Fruit fly (Drosophila melanogaster) whole organism: ENCODE data around the gene Npl4.

ENCODE experiments used
- CG8478 ChIP-seq: fragments of >200 bp; optimal IDR thresholded peaks from 2 replicates; lab custom pipeline; 2018; ENCODE audit warnings: inconsistent platforms
- Dll ChIP-seq: fragments of >200 bp; optimal IDR thresholded peaks from 2 replicates; lab custom pipeline; 2017
- EcR ChIP-seq, 2 experiments: fragments of >200 bp; optimal IDR thresholded peaks; 2 replicates each; lab custom pipeline; 2017; ENCODE audit warnings: missing biosample characterization in 2 of 2, missing genetic modification characterization in 2 of 2, missing genetic modification reagents in 2 of 2
- pan ChIP-seq: fragments of >200 bp; optimal IDR thresholded peaks from 2 replicates; lab custom pipeline; 2017
- psq ChIP-seq: fragments of >200 bp; optimal IDR thresholded peaks from 2 replicates; lab custom pipeline; 2017
- usp ChIP-seq: fragments of >200 bp; optimal IDR thresholded peaks from 2 replicates; lab custom pipeline; 2017; ENCODE audit warnings: missing biosample characterization, missing genetic modification characterization, mixed read lengths

Gene Npl4

DNA sequence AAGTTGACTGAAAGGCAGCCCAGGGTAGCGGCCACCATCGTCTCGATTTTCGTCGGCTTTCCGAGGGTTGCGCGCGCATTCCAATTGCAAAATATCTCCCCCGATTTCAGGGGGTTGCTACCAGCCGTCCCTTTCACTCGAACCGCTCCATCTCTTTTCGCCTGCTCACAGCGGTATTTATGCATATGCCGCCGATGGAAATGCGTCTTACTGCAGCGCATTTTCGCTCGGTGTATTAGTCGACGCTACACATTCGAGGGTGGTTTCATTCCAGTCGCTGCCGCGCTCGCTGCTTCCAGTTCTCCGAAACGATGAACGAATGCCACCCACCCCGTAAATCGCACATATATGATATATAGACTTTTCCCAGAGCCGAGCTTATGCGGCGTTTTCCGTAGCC, 35.3 kb downstream of the Npl4 start:
- TF ChIP-seq Dll (lab: Kevin White, UChicago) (no peak), CG8478 (lab: Kevin White, UChicago) (no peak), usp (GFP tag; lab: Kevin White, UChicago) (no peak), EcR (GFP tag; optimal IDR thresholded peaks at IDR 0.05; lab: Kevin White, UChicago) (no peak), pan (no peak), psq (lab: Kevin White, UChicago) (no peak)

DNA sequence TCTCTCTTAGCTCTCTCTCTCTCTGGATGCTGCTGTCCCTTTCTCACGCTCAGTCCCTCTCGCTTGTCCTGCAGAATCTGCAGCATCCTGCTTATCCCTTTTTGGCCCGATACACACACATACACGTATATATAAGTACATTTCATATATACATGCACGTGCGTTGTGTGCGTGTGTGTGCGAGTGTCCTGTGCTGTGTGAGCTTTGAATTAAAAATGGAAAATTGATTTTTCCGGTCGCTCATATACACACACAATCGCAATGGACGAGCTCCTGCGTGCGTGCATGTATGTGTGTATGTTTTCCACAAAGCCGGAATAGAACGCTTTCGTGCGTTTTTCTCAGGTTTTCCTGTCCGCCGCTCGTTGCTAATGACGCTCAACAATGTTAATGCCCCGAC, 36.0 kb downstream of the Npl4 start:
- TF ChIP-seq Dll (lab: Kevin White, UChicago) = no peak
- TF ChIP-seq psq (lab: Kevin White, UChicago) = no peak
- TF ChIP-seq pan = no peak
- TF ChIP-seq usp (GFP tag; lab: Kevin White, UChicago) = no peak
- TF ChIP-seq CG8478 (lab: Kevin White, UChicago) = no peak
- TF ChIP-seq EcR (GFP tag; optimal IDR thresholded peaks at IDR 0.05; lab: Kevin White, UChicago) = no peak

DNA sequence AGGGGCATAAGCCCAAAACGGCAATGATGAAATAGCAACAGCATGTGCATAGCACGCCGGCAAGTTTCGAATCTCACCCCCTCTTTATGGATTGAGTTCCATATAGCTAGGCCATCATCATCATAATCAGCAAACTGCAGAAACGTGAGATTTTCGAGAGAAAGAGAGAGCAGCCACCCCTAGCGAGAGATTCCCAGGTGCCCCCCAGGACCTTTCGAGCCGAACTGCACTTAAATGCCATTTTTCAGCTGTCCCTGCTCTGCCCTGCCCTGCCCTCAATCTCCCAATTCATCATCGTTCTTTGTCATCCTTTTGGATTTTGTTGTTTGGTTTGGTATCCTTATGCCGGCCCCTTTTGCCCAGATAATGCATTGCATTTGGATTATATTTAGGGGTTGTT, 36.8 kb downstream of the Npl4 start:
- TF ChIP-seq EcR (GFP tag; optimal IDR thresholded peaks at IDR 0.05; lab: Kevin White, UChicago) = no peak
- TF ChIP-seq pan = no peak
- no peak for TF ChIP-seq CG8478 (lab: Kevin White, UChicago)
- TF ChIP-seq usp (GFP tag; lab: Kevin White, UChicago) = no peak
- no peak for TF ChIP-seq Dll (lab: Kevin White, UChicago)
- TF ChIP-seq psq (lab: Kevin White, UChicago) = no peak

DNA sequence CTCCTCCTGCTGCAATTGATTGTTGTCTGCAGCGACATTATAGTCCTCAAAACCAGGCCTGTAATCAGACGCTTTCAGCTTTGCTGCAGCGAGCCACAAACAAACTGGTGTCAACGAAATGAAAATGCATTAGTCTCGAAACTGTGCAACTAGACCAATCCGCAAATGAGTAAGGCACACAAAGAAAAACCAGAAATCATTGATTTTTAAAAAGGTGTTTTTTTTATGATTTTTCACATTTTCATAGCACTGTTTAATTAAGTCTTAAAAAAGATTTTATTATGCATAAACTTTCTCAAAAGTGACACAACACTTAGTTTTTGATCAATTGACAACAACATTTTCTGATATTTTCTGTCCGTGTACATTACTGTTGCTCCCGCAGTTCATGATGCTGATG, 41.4 kb downstream of the Npl4 start, which contains the start of gene CG4582:
Gene CG4582 (minus strand): TSS at position 101 of the 400 bp plus-strand sequence.
- TF ChIP-seq Dll (lab: Kevin White, UChicago) (no peak), psq (lab: Kevin White, UChicago) (no peak), pan (no peak), EcR (GFP tag; optimal IDR thresholded peaks at IDR 0.05; lab: Kevin White, UChicago) (no peak), usp (GFP tag; lab: Kevin White, UChicago) (no peak), CG8478 (lab: Kevin White, UChicago) (no peak)
